Fruit fly (Drosophila melanogaster) whole organism, embryonic: ENCODE measurements around the gene Pop4.
A peak's percentile ranks its signal among the peaks of the same experiment; 100 is the strongest.

Experiments
- Abd-B ChIP-seq: fragments of 200-800 bp; sonication (Bioruptor generic); optimal IDR thresholded peaks from 2 replicates; lab custom pipeline; 2018; ENCODE audit warnings: missing biosample characterization, mild to moderate bottlenecking, missing genetic modification characterization, moderate library complexity
- Blimp-1 ChIP-seq: fragments of 200-800 bp; sonication (Bioruptor generic); optimal IDR thresholded peaks from 3 replicates; lab custom pipeline; 2018; ENCODE audit warnings: missing biosample characterization, missing genetic modification characterization, mild to moderate bottlenecking, moderate library complexity, missing genetic modification reagents
- CG10267 ChIP-seq: fragments of 200-800 bp; sonication (Bioruptor generic); optimal IDR thresholded peaks from 2 replicates; lab custom pipeline; 2018; ENCODE audit warnings: missing biosample characterization, mild to moderate bottlenecking, missing genetic modification characterization, moderate library complexity
- CG10366 ChIP-seq: fragments of 200-800 bp; sonication (Bioruptor generic); IDR thresholded peaks from 2 replicates; pipeline ENCODE4 v1.3.6; 2022; ENCODE audit warnings: missing biosample characterization, missing genetic modification characterization
- CG12236 ChIP-seq: fragments of 200-800 bp; sonication (Bioruptor generic); optimal IDR thresholded peaks from 2 replicates; lab custom pipeline; 2016; ENCODE audit warnings: missing biosample characterization, missing genetic modification characterization
- CG13287 ChIP-seq: fragments of 200-800 bp; sonication (Bioruptor generic); IDR thresholded peaks from 2 replicates; pipeline ENCODE4 v1.3.6; 2022; ENCODE audit warnings: missing biosample characterization, missing genetic modification characterization; ENCODE audit not compliant: partially characterized antibody
- CG13894 ChIP-seq: fragments of 200-800 bp; sonication (Bioruptor generic); optimal IDR thresholded peaks from 3 replicates; lab custom pipeline; 2018; ENCODE audit warnings: missing biosample characterization, mild to moderate bottlenecking, missing genetic modification characterization, moderate library complexity
- CG15479 ChIP-seq: fragments of 200-800 bp; sonication (Bioruptor generic); optimal IDR thresholded peaks from 3 replicates; lab custom pipeline; 2019; ENCODE audit warnings: missing biosample characterization, mild to moderate bottlenecking, missing genetic modification characterization, moderate library complexity
- CG1647 ChIP-seq: fragments of 200-800 bp; sonication (Bioruptor generic); optimal IDR thresholded peaks from 3 replicates; lab custom pipeline; 2016; ENCODE audit warnings: missing biosample characterization, missing genetic modification characterization
- CG16813 ChIP-seq: fragments of 200-800 bp; sonication (Bioruptor generic); IDR thresholded peaks from 3 replicates; pipeline ENCODE4 v1.3.6; 2022; ENCODE audit warnings: missing biosample characterization, missing genetic modification characterization; ENCODE audit not compliant: partially characterized antibody
- CG16815 ChIP-seq: fragments of 200-800 bp; sonication (Bioruptor generic); optimal IDR thresholded peaks from 3 replicates; lab custom pipeline; 2017; ENCODE audit warnings: missing biosample characterization, mild to moderate bottlenecking, missing genetic modification characterization
- CG30020 ChIP-seq: fragments of 200-800 bp; optimal IDR thresholded peaks from 2 replicates; lab custom pipeline; 2019; ENCODE audit warnings: missing biosample characterization, mild to moderate bottlenecking, missing genetic modification characterization, moderate library complexity
- CG30431 ChIP-seq: fragments of 200-800 bp; sonication (Bioruptor generic); optimal IDR thresholded peaks from 2 replicates; lab custom pipeline; 2017; ENCODE audit warnings: missing biosample characterization, missing genetic modification characterization
- CG32532 ChIP-seq: fragments of 200-800 bp; sonication (Bioruptor generic); IDR thresholded peaks from 2 replicates; pipeline ENCODE4 v1.3.6; 2022; ENCODE audit warnings: missing biosample characterization, missing genetic modification characterization
- CG33213 ChIP-seq: fragments of 200-800 bp; sonication (Bioruptor generic); optimal IDR thresholded peaks from 3 replicates; lab custom pipeline; 2016; ENCODE audit warnings: missing biosample characterization, missing genetic modification characterization
- CG4360 ChIP-seq: fragments of 200-800 bp; sonication (Bioruptor generic); IDR thresholded peaks from 2 replicates; pipeline ENCODE4 v1.3.6; 2022; ENCODE audit warnings: missing biosample characterization, missing genetic modification characterization
- CG43689 ChIP-seq: fragments of 200-800 bp; sonication (Bioruptor generic); IDR thresholded peaks from 2 replicates; pipeline ENCODE4 v1.3.6; 2022; ENCODE audit warnings: missing biosample characterization, missing genetic modification characterization
- CG5245 ChIP-seq: fragments of 200-800 bp; sonication (Bioruptor generic); optimal IDR thresholded peaks from 3 replicates; lab custom pipeline; 2016; ENCODE audit warnings: missing biosample characterization, missing genetic modification characterization
- CG6765 ChIP-seq: fragments of 200-800 bp; sonication (Bioruptor generic); optimal IDR thresholded peaks from 3 replicates; lab custom pipeline; 2017; ENCODE audit warnings: missing biosample characterization, mild to moderate bottlenecking, missing genetic modification characterization
- CG7357 ChIP-seq: fragments of 200-800 bp; sonication (Bioruptor generic); IDR thresholded peaks from 3 replicates; pipeline ENCODE4 v1.3.6; 2022; ENCODE audit warnings: missing biosample characterization, missing genetic modification characterization
- CG8765 ChIP-seq: fragments of 200-800 bp; sonication (Bioruptor generic); IDR thresholded peaks from 2 replicates; pipeline ENCODE4 v1.3.6; 2022; ENCODE audit warnings: missing biosample characterization, missing genetic modification characterization
- CG9437 ChIP-seq: fragments of 200-800 bp; sonication (Bioruptor generic); optimal IDR thresholded peaks from 2 replicates; lab custom pipeline; 2018; ENCODE audit warnings: missing biosample characterization, mild to moderate bottlenecking, missing genetic modification characterization
- CG9932 ChIP-seq: fragments of 200-800 bp; sonication (Bioruptor generic); IDR thresholded peaks from 2 replicates; pipeline ENCODE4 v1.3.6; 2022; ENCODE audit warnings: missing biosample characterization, missing genetic modification characterization
- CoRest ChIP-seq: fragments of 200-800 bp; sonication (Bioruptor generic); optimal IDR thresholded peaks from 3 replicates; lab custom pipeline; 2018; ENCODE audit warnings: missing biosample characterization, mild to moderate bottlenecking, missing genetic modification characterization, moderate library complexity
- Dad ChIP-seq: fragments of 200-800 bp; sonication (Bioruptor generic); optimal IDR thresholded peaks from 3 replicates; lab custom pipeline; 2016; ENCODE audit warnings: missing biosample characterization, missing genetic modification characterization
- Doc2 ChIP-seq: fragments of 200-800 bp; sonication (Bioruptor generic); IDR thresholded peaks from 2 replicates; pipeline ENCODE4 v1.3.6; 2022; ENCODE audit warnings: missing biosample characterization, missing genetic modification characterization
- Hr78 ChIP-seq, 2 experiments: fragments of 200-800 bp in 1 of 2; fragments of >200 bp in 1 of 2; sonication (Bioruptor generic) in 1 of 2; optimal IDR thresholded peaks; 2 replicates each; lab custom pipeline; 2017 to 2019; ENCODE audit warnings: missing biosample characterization in 2 of 2, missing genetic modification characterization in 2 of 2, mild to moderate bottlenecking in 1 of 2, moderate library complexity in 1 of 2
- MBD-R2 ChIP-seq: fragments of 200-800 bp; sonication (Bioruptor generic); IDR thresholded peaks from 2 replicates; pipeline ENCODE4 v1.3.6; 2022; ENCODE audit warnings: missing biosample characterization, missing genetic modification characterization
- MESR4 ChIP-seq: fragments of 200-800 bp; sonication (Bioruptor generic); optimal IDR thresholded peaks from 2 replicates; lab custom pipeline; 2018; ENCODE audit warnings: missing biosample characterization, mild to moderate bottlenecking, missing genetic modification characterization, moderate library complexity
- Med ChIP-seq: fragments of 200-800 bp; sonication (Bioruptor generic); peaks from one replicate; lab custom pipeline; 2016; ENCODE audit warnings: missing biosample characterization, missing genetic modification characterization, mild to moderate bottlenecking, inconsistent platforms, moderate library complexity
- Nf-YB ChIP-seq: fragments of 200-800 bp; sonication (Bioruptor generic); optimal IDR thresholded peaks from 3 replicates; lab custom pipeline; 2019; ENCODE audit warnings: missing biosample characterization, mild to moderate bottlenecking, missing genetic modification characterization, moderate library complexity
- Opbp ChIP-seq: fragments of 200-800 bp; sonication (Bioruptor generic); IDR thresholded peaks from 3 replicates; pipeline ENCODE4 v1.3.6; 2022; ENCODE audit warnings: missing biosample characterization, missing genetic modification characterization; ENCODE audit not compliant: partially characterized antibody
- Sin3A ChIP-seq: fragments of >200 bp; optimal IDR thresholded peaks from 2 replicates; lab custom pipeline; 2018
- Taf1 ChIP-seq: fragments of 200-800 bp; sonication (Bioruptor generic); IDR thresholded peaks from 2 replicates; pipeline ENCODE4 v1.3.6; 2022; ENCODE audit warnings: missing biosample characterization, missing genetic modification characterization
- amos ChIP-seq: fragments of 200-800 bp; sonication (Bioruptor generic); IDR thresholded peaks from 2 replicates; pipeline ENCODE4 v1.3.6; 2022; ENCODE audit warnings: missing biosample characterization, missing genetic modification characterization; ENCODE audit not compliant: partially characterized antibody
- ap ChIP-seq: fragments of 200-800 bp; sonication (Bioruptor generic); IDR thresholded peaks from 2 replicates; pipeline ENCODE4 v1.3.6; 2022; ENCODE audit warnings: missing biosample characterization, missing genetic modification characterization
- ara ChIP-seq: fragments of 200-800 bp; sonication (Bioruptor generic); IDR thresholded peaks from 2 replicates; pipeline ENCODE4 v1.3.6; 2022; ENCODE audit warnings: missing biosample characterization, missing genetic modification characterization
- ase ChIP-seq: fragments of 200-800 bp; sonication (Bioruptor generic); IDR thresholded peaks from 3 replicates; pipeline ENCODE4 v1.3.6; 2022; ENCODE audit warnings: missing biosample characterization, missing genetic modification characterization
- dati ChIP-seq: fragments of 200-800 bp; sonication (Bioruptor generic); IDR thresholded peaks from 2 replicates; pipeline ENCODE4 v1.3.6; 2022; ENCODE audit warnings: missing biosample characterization, missing genetic modification characterization
- en ChIP-seq: fragments of 200-800 bp; sonication (Bioruptor generic); optimal IDR thresholded peaks from 2 replicates; lab custom pipeline; 2016; ENCODE audit warnings: missing biosample characterization, missing genetic modification characterization
- kay ChIP-seq: fragments of 200-800 bp; sonication (Bioruptor generic); optimal IDR thresholded peaks from 2 replicates; lab custom pipeline; 2016; ENCODE audit warnings: missing biosample characterization, missing genetic modification characterization
- knrl ChIP-seq: fragments of 200-800 bp; sonication (Bioruptor generic); IDR thresholded peaks from 3 replicates; pipeline ENCODE4 v1.3.6; 2022; ENCODE audit warnings: missing biosample characterization, missing genetic modification characterization; ENCODE audit not compliant: partially characterized antibody
- lilli ChIP-seq: fragments of 200-800 bp; sonication (Bioruptor generic); optimal IDR thresholded peaks from 3 replicates; lab custom pipeline; 2016; ENCODE audit warnings: missing biosample characterization, missing genetic modification characterization
- pan ChIP-seq, 4 experiments: fragments of >200 bp in 3 of 4; fragments of 200-800 bp in 1 of 4; sonication (Bioruptor generic) in 1 of 4; optimal IDR thresholded peaks in 3 of 4; IDR thresholded peaks in 1 of 4; 2 replicates each; pipeline versions ENCODE4 v1.3.6 to Lab custom; 2017 to 2022; ENCODE audit warnings: missing biosample characterization in 2 of 4, missing genetic modification characterization in 2 of 4, mixed read lengths in 1 of 4
- pb ChIP-seq: fragments of 200-800 bp; sonication (Bioruptor generic); optimal IDR thresholded peaks from 3 replicates; lab custom pipeline; 2016; ENCODE audit warnings: missing biosample characterization, missing genetic modification characterization
- pnt ChIP-seq: fragments of 200-800 bp; sonication (Bioruptor generic); optimal IDR thresholded peaks from 3 replicates; lab custom pipeline; 2016; ENCODE audit warnings: missing biosample characterization, missing genetic modification characterization
- sd ChIP-seq: fragments of 200-800 bp; sonication (Bioruptor generic); optimal IDR thresholded peaks from 3 replicates; lab custom pipeline; 2018; ENCODE audit warnings: missing biosample characterization, mild to moderate bottlenecking, missing genetic modification characterization, moderate library complexity
- seq ChIP-seq: fragments of 200-800 bp; sonication (Bioruptor generic); IDR thresholded peaks from 2 replicates; pipeline ENCODE4 v1.3.6; 2022; ENCODE audit warnings: missing biosample characterization, missing genetic modification characterization
- unpg ChIP-seq: fragments of 200-800 bp; sonication (Bioruptor generic); optimal IDR thresholded peaks from 3 replicates; lab custom pipeline; 2018; ENCODE audit warnings: missing biosample characterization, mild to moderate bottlenecking, missing genetic modification characterization, moderate library complexity
- usp ChIP-seq: fragments of >200 bp; optimal IDR thresholded peaks from 2 replicates; lab custom pipeline; 2017; ENCODE audit warnings: missing biosample characterization, missing genetic modification characterization

Pop4 gene

DNA sequence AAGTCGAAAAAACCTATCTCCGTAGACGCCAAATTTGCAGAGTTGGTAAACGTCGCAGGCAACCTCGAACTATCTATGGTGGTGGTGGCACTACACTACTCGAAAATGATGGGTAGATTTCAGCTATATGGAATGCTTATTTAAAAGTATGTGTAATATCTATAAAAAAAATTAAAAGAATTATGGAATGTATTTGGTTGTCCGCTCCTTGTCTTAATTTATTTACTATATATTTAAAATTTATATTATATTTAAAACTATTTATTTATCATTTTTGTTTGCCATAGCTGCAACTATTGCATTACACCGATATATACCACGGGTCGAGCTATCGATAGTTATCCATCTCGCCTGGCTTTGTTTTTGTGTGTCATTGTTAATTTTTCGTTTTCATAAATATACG is 2.4 kb downstream of the Pop4 start, which contains the start of the genes HP4 and CG8209 (continued):
- TF ChIP-seq ap (GFP tag; lab: Robert Waterston, UW) (peak; percentile 73), Hr78 (GFP tag; optimal IDR thresholded peaks at IDR 0.05; lab: Kevin White, UChicago) (peak in 1 of 2 experiments; percentile 56), ase (GFP tag; lab: Robert Waterston, UW) (peak; percentile 75; the same call in 2 of the 3 replicates), CG8765 (peak; percentile 76), Opbp (peak; percentile 90; the same call in 2 of the 3 replicates), CG16813 (peak; percentile 93), pnt (GFP tag; lab: Kevin White, UChicago) (peak; percentile 38), CG5245 (peak; percentile 58), Sin3A (lab: Kevin White, UChicago) (no peak), Abd-B (GFP tag; lab: Kevin White, UChicago) (peak; percentile 84), CG1647 (GFP tag; lab: Kevin White, UChicago) (peak; percentile 41), CG10366 (GFP tag; lab: Robert Waterston, UW) (peak; percentile 81), Nf-YB (peak; percentile 63), usp (no peak), kay (peak; percentile 63), CG16815 (peak; percentile 67), MBD-R2 (GFP tag; lab: Robert Waterston, UW) (peak; percentile 89), pb (GFP tag; lab: Kevin White, UChicago) (peak; percentile 18), lilli (GFP tag; lab: Kevin White, UChicago) (peak; percentile 79), CG30020 (peak; percentile 77), CG12236 (no peak), knrl (peak; percentile 94), ara (GFP tag; lab: Robert Waterston, UW) (peak; percentile 69; the same call in 1 of the 2 replicates), pan (optimal IDR thresholded peaks at IDR 0.05; lab: Kevin White, UChicago) (no peak), pan (GFP tag; optimal IDR thresholded peaks at IDR 0.05 in 1 of 2, IDR thresholded peaks at IDR 0.05 in 1 of 2) (peak in 1 of 2 experiments; percentile 91), CG33213 (GFP tag; lab: Kevin White, UChicago) (peak; percentile 17), CG10267 (tag; lab: Kevin White, UChicago) (peak; percentile 96), CG15479 (GFP tag; lab: Kevin White, UChicago) (no peak), seq (peak; percentile 82), CG30431 (GFP tag; lab: Kevin White, UChicago) (peak; percentile 60), sd (tag; lab: Kevin White, UChicago) (peak; percentile 66), Doc2 (GFP tag; lab: Robert Waterston, UW) (no peak), Med (peak; percentile 92), en (GFP tag; lab: Kevin White, UChicago) (no peak), Dad (GFP tag; lab: Kevin White, UChicago) (peak; percentile 52), CG9932 (GFP tag; lab: Robert Waterston, UW) (peak; percentile 92), dati (GFP tag; lab: Robert Waterston, UW) (no peak), CG7357 (peak; percentile 72), CG4360 (GFP tag; lab: Robert Waterston, UW) (no peak), amos (GFP tag; lab: Robert Waterston, UW) (peak; percentile 92), CG6765 (GFP tag; lab: Kevin White, UChicago) (peak; percentile 70), unpg (peak; percentile 83), CG9437 (peak; percentile 35), CoRest (peak; percentile 88), Blimp-1 (GFP tag; lab: Kevin White, UChicago) (peak; percentile 82), CG13894 (no peak), CG32532 (GFP tag; lab: Robert Waterston, UW) (peak; percentile 90), MESR4 (GFP tag; lab: Kevin White, UChicago) (peak; percentile 29), Taf1 (GFP tag; lab: Robert Waterston, UW) (peak; percentile 61; the same call in 1 of the 2 replicates), CG13287 (GFP tag; lab: Robert Waterston, UW) (peak; percentile 98), CG43689 (GFP tag; lab: Robert Waterston, UW) (peak; percentile 68)
